Worm (Caenorhabditis elegans) whole organism, L1 larva: Measurements from ENCODE around the gene F22B3.10.

Experiments used
- elt-3 ChIP-seq, 6 experiments: fragments of 150-350 bp in 1 of 6; sonication (generic microtip); optimal IDR thresholded peaks; 2 replicates each; lab custom pipeline; 2017 to 2018; ENCODE audit warnings: missing biosample characterization in 6 of 6, missing genetic modification characterization in 6 of 6, inconsistent platforms in 1 of 6
- jun-1 ChIP-seq: fragments of 150-350 bp; optimal IDR thresholded peaks from 2 replicates; lab custom pipeline; 2014; ENCODE audit warnings: missing biosample characterization, missing genetic modification reagents, missing genetic modification characterization
- lin-13 ChIP-seq: fragments of 150-350 bp; optimal IDR thresholded peaks from 2 replicates; lab custom pipeline; 2014; ENCODE audit warnings: missing biosample characterization, missing genetic modification reagents, missing genetic modification characterization
- lin-15B ChIP-seq: fragments of 150-350 bp; sonication (generic microtip); optimal IDR thresholded peaks from 3 replicates; lab custom pipeline; 2014; ENCODE audit warnings: missing biosample characterization, missing genetic modification characterization
- lin-39 ChIP-seq: fragments of 150-350 bp; optimal IDR thresholded peaks from 2 replicates; lab custom pipeline; 2014; ENCODE audit warnings: missing biosample characterization, missing genetic modification reagents, missing genetic modification characterization
- nhr-237 ChIP-seq: fragments of 150-350 bp; optimal IDR thresholded peaks from 2 replicates; lab custom pipeline; 2014; ENCODE audit warnings: missing biosample characterization, missing genetic modification characterization
- nhr-28 ChIP-seq: fragments of 150-350 bp; optimal IDR thresholded peaks from 2 replicates; lab custom pipeline; 2014; ENCODE audit warnings: missing biosample characterization, missing genetic modification characterization
- nhr-77 ChIP-seq: fragments of 150-350 bp; optimal IDR thresholded peaks from 2 replicates; lab custom pipeline; 2014; ENCODE audit warnings: missing biosample characterization, missing genetic modification characterization
- rnt-1 ChIP-seq: sonication (generic microtip); optimal IDR thresholded peaks from 2 replicates; lab custom pipeline; 2016; ENCODE audit warnings: mild to moderate bottlenecking, missing genetic modification characterization, moderate library complexity, missing compliant biosample characterization
- tlp-1 ChIP-seq: fragments of 150-350 bp; optimal IDR thresholded peaks from 2 replicates; lab custom pipeline; 2014; ENCODE audit warnings: missing biosample characterization, missing genetic modification characterization

ce11 chrIV:11410084-11410483 lies 4.7 kb downstream of the F22B3.10 start, which contains the start of gene gfat-2:
- no peak for TF ChIP-seq nhr-77 (tag; lab: Kevin White, UChicago)
- no peak for TF ChIP-seq nhr-237
- TF ChIP-seq lin-15B (tag; lab: Kevin White, UChicago): no peak
- TF ChIP-seq elt-3 (tag; optimal IDR thresholded peaks at IDR 0.05; lab: Kevin White, UChicago): no peak
- TF ChIP-seq rnt-1 (tag; lab: Kevin White, UChicago): no peak
- TF ChIP-seq jun-1 (tag; lab: Kevin White, UChicago): no peak
- TF ChIP-seq tlp-1 (tag; lab: Kevin White, UChicago): no peak
- no peak for TF ChIP-seq lin-13 (GFP tag; lab: Kevin White, UChicago)
- TF ChIP-seq lin-39 (tag; lab: Kevin White, UChicago): no peak
- TF ChIP-seq nhr-28 (tag; lab: Kevin White, UChicago): no peak
